Fruit fly (Drosophila melanogaster) whole organism, embryonic: ENCODE data around the gene CG32437.

Experiments
- CG10321 ChIP-seq: fragments of 200-800 bp; sonication (Bioruptor generic); IDR thresholded peaks from 2 replicates; pipeline ENCODE4 v1.3.6; 2022; ENCODE audit warnings: missing biosample characterization, missing genetic modification characterization
- CG12299 ChIP-seq: fragments of 200-800 bp; sonication (Bioruptor generic); optimal IDR thresholded peaks from 2 replicates; lab custom pipeline; 2018; ENCODE audit warnings: missing biosample characterization, mild to moderate bottlenecking, missing genetic modification characterization
- CG12391 ChIP-seq: fragments of 200-800 bp; sonication (Bioruptor generic); optimal IDR thresholded peaks from 3 replicates; lab custom pipeline; 2018; ENCODE audit warnings: missing biosample characterization, mild to moderate bottlenecking, missing genetic modification characterization, moderate library complexity
- CG12942 ChIP-seq: fragments of 200-800 bp; sonication (Bioruptor generic); optimal IDR thresholded peaks from 3 replicates; lab custom pipeline; 2016; ENCODE audit warnings: missing biosample characterization, missing genetic modification characterization
- CG13287 ChIP-seq: fragments of 200-800 bp; sonication (Bioruptor generic); IDR thresholded peaks from 2 replicates; pipeline ENCODE4 v1.3.6; 2022; ENCODE audit warnings: missing biosample characterization, missing genetic modification characterization; ENCODE audit not compliant: partially characterized antibody
- CG15269 ChIP-seq: fragments of 200-800 bp; sonication (Bioruptor generic); optimal IDR thresholded peaks from 2 replicates; lab custom pipeline; 2018; ENCODE audit warnings: missing biosample characterization, mild to moderate bottlenecking, missing genetic modification characterization, moderate library complexity
- CG16813 ChIP-seq: fragments of 200-800 bp; sonication (Bioruptor generic); IDR thresholded peaks from 3 replicates; pipeline ENCODE4 v1.3.6; 2022; ENCODE audit warnings: missing biosample characterization, missing genetic modification characterization; ENCODE audit not compliant: partially characterized antibody
- CG17829 ChIP-seq: fragments of 200-800 bp; optimal IDR thresholded peaks from 2 replicates; lab custom pipeline; 2019; ENCODE audit warnings: missing biosample characterization, mild to moderate bottlenecking, missing genetic modification characterization, moderate library complexity
- CG18619 ChIP-seq: fragments of 200-800 bp; sonication (Bioruptor generic); optimal IDR thresholded peaks from 3 replicates; lab custom pipeline; 2017; ENCODE audit warnings: missing biosample characterization, mild to moderate bottlenecking, missing genetic modification characterization
- CG2678 ChIP-seq: fragments of 200-800 bp; sonication (Bioruptor generic); optimal IDR thresholded peaks from 3 replicates; lab custom pipeline; 2019; ENCODE audit warnings: missing biosample characterization, mild to moderate bottlenecking, missing genetic modification characterization, moderate library complexity
- CG2875 ChIP-seq: fragments of 200-800 bp; sonication (Bioruptor generic); optimal IDR thresholded peaks from 2 replicates; lab custom pipeline; 2017; ENCODE audit warnings: missing biosample characterization, mild to moderate bottlenecking, missing genetic modification characterization, missing genetic modification reagents
- CG3281 ChIP-seq: fragments of 200-800 bp; sonication (Bioruptor generic); optimal IDR thresholded peaks from 3 replicates; lab custom pipeline; 2017; ENCODE audit warnings: missing biosample characterization, mild to moderate bottlenecking, missing genetic modification characterization
- CG3847 ChIP-seq: fragments of 200-800 bp; sonication (Bioruptor generic); IDR thresholded peaks from 2 replicates; pipeline ENCODE4 v1.3.6; 2022; ENCODE audit warnings: missing biosample characterization, missing genetic modification characterization
- CG4404 ChIP-seq: fragments of 200-800 bp; sonication (Bioruptor generic); IDR thresholded peaks from 2 replicates; pipeline ENCODE4 v1.3.6; 2022; ENCODE audit warnings: missing biosample characterization, missing genetic modification characterization
- CG4730 ChIP-seq: fragments of 200-800 bp; sonication (Bioruptor generic); IDR thresholded peaks from 2 replicates; pipeline ENCODE4 v1.3.6; 2022; ENCODE audit warnings: missing biosample characterization, missing genetic modification characterization
- CG6254 ChIP-seq: fragments of 200-800 bp; sonication (Bioruptor generic); optimal IDR thresholded peaks from 3 replicates; lab custom pipeline; 2017; ENCODE audit warnings: mild to moderate bottlenecking, missing biosample characterization, missing genetic modification reagents, missing genetic modification characterization
- CG8359 ChIP-seq: fragments of 200-800 bp; sonication (Bioruptor generic); optimal IDR thresholded peaks from 2 replicates; lab custom pipeline; 2017; ENCODE audit warnings: missing biosample characterization, mild to moderate bottlenecking, missing genetic modification characterization, borderline replicate concordance
- CG9932 ChIP-seq: fragments of 200-800 bp; sonication (Bioruptor generic); IDR thresholded peaks from 2 replicates; pipeline ENCODE4 v1.3.6; 2022; ENCODE audit warnings: missing biosample characterization, missing genetic modification characterization
- E2f1 ChIP-seq: fragments of 200-800 bp; sonication (Bioruptor generic); IDR thresholded peaks from 2 replicates; pipeline ENCODE4 v1.3.6; 2022; ENCODE audit warnings: missing biosample characterization, missing genetic modification characterization
- HLH54F ChIP-seq: fragments of 200-800 bp; sonication (Bioruptor generic); optimal IDR thresholded peaks from 3 replicates; lab custom pipeline; 2016; ENCODE audit warnings: missing biosample characterization, missing genetic modification characterization
- Hmx ChIP-seq: fragments of 200-800 bp; sonication (Bioruptor generic); optimal IDR thresholded peaks from 2 replicates; lab custom pipeline; 2016; ENCODE audit warnings: missing biosample characterization, missing genetic modification characterization
- MBD-R2 ChIP-seq: fragments of 200-800 bp; sonication (Bioruptor generic); IDR thresholded peaks from 2 replicates; pipeline ENCODE4 v1.3.6; 2022; ENCODE audit warnings: missing biosample characterization, missing genetic modification characterization
- Mad ChIP-seq: fragments of 200-800 bp; sonication (Bioruptor generic); optimal IDR thresholded peaks from 2 replicates; lab custom pipeline; 2016; ENCODE audit warnings: missing biosample characterization, missing genetic modification characterization
- Nf-YA ChIP-seq: fragments of 200-800 bp; sonication (Bioruptor generic); IDR thresholded peaks from 2 replicates; pipeline ENCODE4 v1.3.6; 2022; ENCODE audit warnings: missing biosample characterization, missing genetic modification characterization
- NfI ChIP-seq: fragments of 200-800 bp; sonication (Bioruptor generic); optimal IDR thresholded peaks from 3 replicates; lab custom pipeline; 2018; ENCODE audit warnings: missing biosample characterization, mild to moderate bottlenecking, missing genetic modification characterization, moderate library complexity
- Ptx1 ChIP-seq: fragments of 200-800 bp; sonication (Bioruptor generic); IDR thresholded peaks from 2 replicates; pipeline ENCODE4 v1.3.6; 2022; ENCODE audit warnings: missing biosample characterization, missing genetic modification characterization
- Side ChIP-seq: fragments of 200-800 bp; sonication (Bioruptor generic); optimal IDR thresholded peaks from 2 replicates; lab custom pipeline; 2016; ENCODE audit warnings: missing biosample characterization, missing genetic modification characterization
- Xbp1 ChIP-seq: fragments of 200-800 bp; sonication (Bioruptor generic); optimal IDR thresholded peaks from 3 replicates; lab custom pipeline; 2016; ENCODE audit warnings: missing biosample characterization, mild to moderate bottlenecking, missing genetic modification characterization
- amos ChIP-seq: fragments of 200-800 bp; sonication (Bioruptor generic); IDR thresholded peaks from 2 replicates; pipeline ENCODE4 v1.3.6; 2022; ENCODE audit warnings: missing biosample characterization, missing genetic modification characterization; ENCODE audit not compliant: partially characterized antibody
- ase ChIP-seq: fragments of 200-800 bp; sonication (Bioruptor generic); IDR thresholded peaks from 3 replicates; pipeline ENCODE4 v1.3.6; 2022; ENCODE audit warnings: missing biosample characterization, missing genetic modification characterization
- bigmax ChIP-seq: fragments of 200-800 bp; sonication (Bioruptor generic); optimal IDR thresholded peaks from 2 replicates; lab custom pipeline; 2018; ENCODE audit warnings: missing biosample characterization, mild to moderate bottlenecking, missing genetic modification characterization
- caup ChIP-seq: fragments of 200-800 bp; sonication (Bioruptor generic); optimal IDR thresholded peaks from 3 replicates; lab custom pipeline; 2017; ENCODE audit warnings: missing biosample characterization, mild to moderate bottlenecking, missing genetic modification characterization, moderate library complexity; ENCODE audit not compliant: severe bottlenecking
- cg ChIP-seq: fragments of 200-800 bp; sonication (Bioruptor generic); optimal IDR thresholded peaks from 3 replicates; lab custom pipeline; 2019; ENCODE audit warnings: missing biosample characterization, mild to moderate bottlenecking, missing genetic modification characterization, moderate library complexity
- corto ChIP-seq: fragments of 200-800 bp; sonication (Bioruptor generic); optimal IDR thresholded peaks from 2 replicates; lab custom pipeline; 2016; ENCODE audit warnings: missing biosample characterization, mild to moderate bottlenecking, missing genetic modification characterization, moderate library complexity
- cwo ChIP-seq: fragments of 200-800 bp; sonication (Bioruptor generic); optimal IDR thresholded peaks from 3 replicates; lab custom pipeline; 2017; ENCODE audit warnings: missing biosample characterization, missing genetic modification characterization, mild to moderate bottlenecking, moderate library complexity, missing genetic modification reagents
- dm ChIP-seq: fragments of 200-800 bp; sonication (Bioruptor generic); optimal IDR thresholded peaks from 3 replicates; lab custom pipeline; 2016; ENCODE audit warnings: missing biosample characterization, missing genetic modification characterization
- fu2 ChIP-seq: fragments of 200-800 bp; sonication (Bioruptor generic); optimal IDR thresholded peaks from 2 replicates; lab custom pipeline; 2016; ENCODE audit warnings: missing biosample characterization, missing genetic modification characterization
- gem ChIP-seq: fragments of 200-800 bp; sonication (Bioruptor generic); optimal IDR thresholded peaks from 2 replicates; lab custom pipeline; 2019; ENCODE audit warnings: missing biosample characterization, mild to moderate bottlenecking, missing genetic modification characterization, moderate library complexity
- gsb-n ChIP-seq: fragments of 200-800 bp; sonication (Bioruptor generic); optimal IDR thresholded peaks from 3 replicates; lab custom pipeline; 2018; ENCODE audit warnings: missing biosample characterization, mild to moderate bottlenecking, missing genetic modification characterization
- ind ChIP-seq: fragments of 200-800 bp; sonication (Bioruptor generic); optimal IDR thresholded peaks from 3 replicates; lab custom pipeline; 2016; ENCODE audit warnings: missing biosample characterization, missing genetic modification characterization
- ken ChIP-seq: fragments of 200-800 bp; sonication (Bioruptor generic); IDR thresholded peaks from 3 replicates; pipeline ENCODE4 v1.3.6; 2022; ENCODE audit warnings: missing biosample characterization, missing genetic modification characterization
- oc ChIP-seq: fragments of 200-800 bp; sonication (Bioruptor generic); optimal IDR thresholded peaks from 2 replicates; lab custom pipeline; 2018; ENCODE audit warnings: missing biosample characterization, mild to moderate bottlenecking, missing genetic modification characterization, moderate library complexity
- pan ChIP-seq, 4 experiments: fragments of >200 bp in 3 of 4; fragments of 200-800 bp in 1 of 4; sonication (Bioruptor generic) in 1 of 4; optimal IDR thresholded peaks in 3 of 4; IDR thresholded peaks in 1 of 4; 2 replicates each; pipeline versions ENCODE4 v1.3.6 to Lab custom; 2017 to 2022; ENCODE audit warnings: missing biosample characterization in 2 of 4, missing genetic modification characterization in 2 of 4, mixed read lengths in 1 of 4
- pum ChIP-seq: fragments of 200-800 bp; sonication (Bioruptor generic); optimal IDR thresholded peaks from 2 replicates; lab custom pipeline; 2016; ENCODE audit warnings: missing biosample characterization, missing genetic modification characterization
- sens-2 ChIP-seq: fragments of 200-800 bp; sonication (Bioruptor generic); IDR thresholded peaks from 2 replicates; pipeline ENCODE4 v1.3.6; 2022; ENCODE audit warnings: missing biosample characterization, missing genetic modification characterization
- seq ChIP-seq: fragments of 200-800 bp; sonication (Bioruptor generic); IDR thresholded peaks from 2 replicates; pipeline ENCODE4 v1.3.6; 2022; ENCODE audit warnings: missing biosample characterization, missing genetic modification characterization
- so ChIP-seq: fragments of 200-800 bp; sonication (Bioruptor generic); IDR thresholded peaks from 3 replicates; pipeline ENCODE4 v1.3.6; 2022; ENCODE audit warnings: missing biosample characterization, missing genetic modification characterization
- stwl ChIP-seq: fragments of 200-800 bp; sonication (Bioruptor generic); optimal IDR thresholded peaks from 3 replicates; lab custom pipeline; 2018; ENCODE audit warnings: missing biosample characterization, mild to moderate bottlenecking, missing genetic modification characterization, moderate library complexity
- tio ChIP-seq: fragments of 200-800 bp; sonication (Bioruptor generic); optimal IDR thresholded peaks from 2 replicates; lab custom pipeline; 2017; ENCODE audit warnings: missing biosample characterization, missing genetic modification characterization, inconsistent platforms

The CG32437 gene

dm6 chr3L:21321807-21322503 is 35.5 kb upstream of the CG32437 start (continued):
- no peak for TF ChIP-seq E2f1 (GFP tag; lab: Robert Waterston, UW)
- TF ChIP-seq oc (tag; lab: Kevin White, UChicago), result no peak
- 0 out of 2 replicates have a peak, but pooled peaks have one; percentile 11 for TF ChIP-seq seq (GFP tag; lab: Robert Waterston, UW)
- TF ChIP-seq dm (GFP tag; lab: Kevin White, UChicago), result no peak
- TF ChIP-seq bigmax (GFP tag; lab: Kevin White, UChicago), result no peak
- TF ChIP-seq CG3281 (GFP tag; lab: Kevin White, UChicago), result peak; percentile 70
- TF ChIP-seq Hmx (GFP tag; lab: Kevin White, UChicago), result no peak
- TF ChIP-seq CG2875 (GFP tag; lab: Kevin White, UChicago), result no peak
- no peak for TF ChIP-seq pan (optimal IDR thresholded peaks at IDR 0.05; lab: Kevin White, UChicago)
- TF ChIP-seq pan (GFP tag; optimal IDR thresholded peaks at IDR 0.05 in 1 of 2, IDR thresholded peaks at IDR 0.05 in 1 of 2), result no peak
- TF ChIP-seq CG15269, result peak; percentile 51
- TF ChIP-seq Side, result no peak
- TF ChIP-seq so, result no peak
- peak; percentile 11 for TF ChIP-seq ind (GFP tag; lab: Kevin White, UChicago)
- TF ChIP-seq ase (GFP tag; lab: Robert Waterston, UW), result 0 out of 3 replicates have a peak, but pooled peaks have one; percentile 27
- no peak for TF ChIP-seq gsb-n
- peak; percentile 48 for TF ChIP-seq gem (tag; lab: Kevin White, UChicago)
- TF ChIP-seq CG12391 (tag; lab: Kevin White, UChicago), result peak; percentile 43
- no peak for TF ChIP-seq CG4730 (GFP tag; lab: Robert Waterston, UW)
- TF ChIP-seq CG12942 (GFP tag; lab: Kevin White, UChicago), result no peak
- no peak for TF ChIP-seq CG6254 (GFP tag; lab: Kevin White, UChicago)
- no peak for TF ChIP-seq CG8359 (GFP tag; lab: Kevin White, UChicago)
- TF ChIP-seq ken, result no peak
- no peak for TF ChIP-seq CG13287 (GFP tag; lab: Robert Waterston, UW)
- peak; percentile 7 for TF ChIP-seq CG18619 (GFP tag; lab: Kevin White, UChicago)
- peak; percentile 14 for TF ChIP-seq fu2
- no peak for TF ChIP-seq CG12299 (tag; lab: Kevin White, UChicago)
- peak; percentile 24 for TF ChIP-seq cwo (GFP tag; lab: Kevin White, UChicago)
- no peak for TF ChIP-seq CG4404 (GFP tag; lab: Robert Waterston, UW)
- no peak for TF ChIP-seq corto (GFP tag; lab: Kevin White, UChicago)
- peak; percentile 57 for TF ChIP-seq NfI (GFP tag; lab: Kevin White, UChicago)
- peak; percentile 52 for TF ChIP-seq caup (GFP tag; lab: Kevin White, UChicago)
- TF ChIP-seq Nf-YA (GFP tag; lab: Robert Waterston, UW), result no peak
- no peak for TF ChIP-seq tio (GFP tag; lab: Kevin White, UChicago)
- TF ChIP-seq amos (GFP tag; lab: Robert Waterston, UW), result no peak
- TF ChIP-seq CG17829 (tag; lab: Kevin White, UChicago), result no peak
- TF ChIP-seq CG3847, result peak; percentile 36; the same call in 1 of the 2 replicates
- TF ChIP-seq stwl (tag; lab: Kevin White, UChicago), result no peak
- no peak for TF ChIP-seq CG10321 (GFP tag; lab: Robert Waterston, UW)
- TF ChIP-seq CG2678 (tag; lab: Kevin White, UChicago), result peak; percentile 79
- no peak for TF ChIP-seq Ptx1 (GFP tag; lab: Robert Waterston, UW)
- no peak for TF ChIP-seq MBD-R2 (GFP tag; lab: Robert Waterston, UW)
- no peak for TF ChIP-seq Xbp1 (GFP tag; lab: Kevin White, UChicago)
- TF ChIP-seq pum (GFP tag; lab: Kevin White, UChicago), result no peak
- TF ChIP-seq CG16813, result no peak
- no peak for TF ChIP-seq Mad (GFP tag; lab: Kevin White, UChicago)
- no peak for TF ChIP-seq cg (GFP tag; lab: Kevin White, UChicago)
- TF ChIP-seq HLH54F (GFP tag; lab: Kevin White, UChicago), result peak; percentile 7
- TF ChIP-seq CG9932 (GFP tag; lab: Robert Waterston, UW), result no peak
- TF ChIP-seq sens-2 (GFP tag; lab: Robert Waterston, UW), result no peak
